Fruit fly (Drosophila melanogaster) whole organism, adult: ENCODE measurements around the gene CG17637.

Source experiments
- CG11617 ChIP-seq: fragments of 200-800 bp; sonication (Bioruptor generic); optimal IDR thresholded peaks from 2 replicates; lab custom pipeline; 2017; ENCODE audit warnings: mild to moderate bottlenecking, missing biosample characterization, missing genetic modification reagents, missing genetic modification characterization
- CG12768 ChIP-seq: fragments of 200-800 bp; sonication (Bioruptor generic); optimal IDR thresholded peaks from 2 replicates; lab custom pipeline; 2017; ENCODE audit warnings: missing biosample characterization, missing genetic modification characterization, mild to moderate bottlenecking, moderate library complexity, missing genetic modification reagents
- CG14711 ChIP-seq: fragments of 200-800 bp; sonication (Bioruptor generic); optimal IDR thresholded peaks from 2 replicates; lab custom pipeline; 2018; ENCODE audit warnings: missing biosample characterization, mild to moderate bottlenecking, missing genetic modification characterization, moderate library complexity
- CG1620 ChIP-seq: fragments of 200-800 bp; sonication (Bioruptor generic); optimal IDR thresholded peaks from 2 replicates; lab custom pipeline; 2016; ENCODE audit warnings: missing biosample characterization, missing genetic modification characterization
- CG33017 ChIP-seq: fragments of 200-800 bp; sonication (Bioruptor generic); optimal IDR thresholded peaks from 2 replicates; lab custom pipeline; 2018; ENCODE audit warnings: missing biosample characterization, mild to moderate bottlenecking, missing genetic modification characterization, moderate library complexity
- CG5204 ChIP-seq: fragments of 200-800 bp; sonication (Bioruptor generic); optimal IDR thresholded peaks from 2 replicates; lab custom pipeline; 2016; ENCODE audit warnings: missing biosample characterization, missing genetic modification characterization
- CG7045 ChIP-seq: fragments of 200-800 bp; sonication (Bioruptor generic); optimal IDR thresholded peaks from 2 replicates; lab custom pipeline; 2017; ENCODE audit warnings: missing biosample characterization, mild to moderate bottlenecking, missing genetic modification characterization
- CG7101 ChIP-seq: fragments of 200-800 bp; sonication (Bioruptor generic); optimal IDR thresholded peaks from 2 replicates; lab custom pipeline; 2018; ENCODE audit warnings: missing biosample characterization, mild to moderate bottlenecking, missing genetic modification characterization, moderate library complexity
- Clk ChIP-seq: fragments of 200-800 bp; sonication (Bioruptor generic); optimal IDR thresholded peaks from 2 replicates; lab custom pipeline; 2017; ENCODE audit warnings: missing biosample characterization, missing genetic modification characterization
- Crg-1 ChIP-seq: fragments of 200-800 bp; sonication (Bioruptor generic); optimal IDR thresholded peaks from 2 replicates; lab custom pipeline; 2016; ENCODE audit warnings: missing biosample characterization, missing genetic modification characterization
- Hr96 ChIP-seq: fragments of 200-800 bp; sonication (Bioruptor generic); optimal IDR thresholded peaks from 2 replicates; lab custom pipeline; 2016; ENCODE audit warnings: missing biosample characterization, missing genetic modification characterization
- Mnt ChIP-seq: fragments of 200-800 bp; sonication (Bioruptor generic); optimal IDR thresholded peaks from 2 replicates; lab custom pipeline; 2016; ENCODE audit warnings: missing biosample characterization, mild to moderate bottlenecking, missing genetic modification characterization
- bab1 ChIP-seq: fragments of 200-800 bp; sonication (Bioruptor generic); optimal IDR thresholded peaks from 3 replicates; lab custom pipeline; 2019; ENCODE audit warnings: missing biosample characterization, mild to moderate bottlenecking, missing genetic modification characterization, moderate library complexity
- cic ChIP-seq: fragments of 200-800 bp; sonication (Bioruptor generic); optimal IDR thresholded peaks from 2 replicates; lab custom pipeline; 2017; ENCODE audit warnings: missing biosample characterization, mild to moderate bottlenecking, missing genetic modification characterization, moderate library complexity
- cnc ChIP-seq, 2 experiments: fragments of >200 bp; optimal IDR thresholded peaks; 2 replicates each; lab custom pipeline; 2017
- kay ChIP-seq: fragments of 200-800 bp; sonication (Bioruptor generic); peaks from one replicate; lab custom pipeline; 2016; ENCODE audit warnings: missing biosample characterization, missing genetic modification characterization, borderline replicate concordance
- ovo ChIP-seq: fragments of 200-800 bp; sonication (Bioruptor generic); optimal IDR thresholded peaks from 2 replicates; lab custom pipeline; 2016; ENCODE audit warnings: missing biosample characterization, missing genetic modification characterization
- pad ChIP-seq: fragments of 200-800 bp; sonication (Bioruptor generic); optimal IDR thresholded peaks from 3 replicates; lab custom pipeline; 2017; ENCODE audit warnings: missing biosample characterization, missing genetic modification characterization, mild to moderate bottlenecking, moderate library complexity, missing genetic modification reagents
- tj ChIP-seq: fragments of 200-800 bp; sonication (Bioruptor generic); optimal IDR thresholded peaks from 3 replicates; lab custom pipeline; 2017; ENCODE audit warnings: missing biosample characterization, mild to moderate bottlenecking, missing genetic modification characterization, moderate library complexity
- toe ChIP-seq: fragments of 200-800 bp; sonication (Bioruptor generic); optimal IDR thresholded peaks from 2 replicates; lab custom pipeline; 2016; ENCODE audit warnings: missing biosample characterization, missing genetic modification characterization

The CG17637 gene

dm6 chr3L:20517179-20517834 lies 13.3 kb downstream of the CG17637 start:
- TF ChIP-seq cic (GFP tag; lab: Kevin White, UChicago): peak; percentile 51
- TF ChIP-seq pad: peak; percentile 2
- no peak for TF ChIP-seq Hr96 (GFP tag; lab: Kevin White, UChicago)
- no peak for TF ChIP-seq CG7101 (tag; lab: Kevin White, UChicago)
- TF ChIP-seq tj: peak; percentile 67
- no peak for TF ChIP-seq cnc (optimal IDR thresholded peaks at IDR 0.05; lab: Kevin White, UChicago)
- no peak for TF ChIP-seq CG12768 (GFP tag; lab: Kevin White, UChicago)
- no peak for TF ChIP-seq ovo (GFP tag; lab: Kevin White, UChicago)
- no peak for TF ChIP-seq CG7045 (GFP tag; lab: Kevin White, UChicago)
- TF ChIP-seq Mnt (GFP tag; lab: Kevin White, UChicago): peak; percentile 32
- TF ChIP-seq CG11617 (GFP tag; lab: Kevin White, UChicago): no peak
- no peak for TF ChIP-seq bab1 (GFP tag; lab: Kevin White, UChicago)
- no peak for TF ChIP-seq kay
- no peak for TF ChIP-seq CG5204 (GFP tag; lab: Kevin White, UChicago)
- no peak for TF ChIP-seq Crg-1 (GFP tag; lab: Kevin White, UChicago)
- TF ChIP-seq CG1620 (GFP tag; lab: Kevin White, UChicago): no peak
- TF ChIP-seq toe (GFP tag; lab: Kevin White, UChicago): no peak

dm6 chr3L:20517897-20518804 lies 14.2 kb downstream of the CG17637 start:
- peak; percentile 72 for TF ChIP-seq cic (GFP tag; lab: Kevin White, UChicago)
- TF ChIP-seq CG7045 (GFP tag; lab: Kevin White, UChicago): peak; percentile 14
- peak; percentile 22 for TF ChIP-seq CG14711 (tag; lab: Kevin White, UChicago)
- TF ChIP-seq toe (GFP tag; lab: Kevin White, UChicago): no peak
- no peak for TF ChIP-seq Hr96 (GFP tag; lab: Kevin White, UChicago)
- peak; percentile 46 for TF ChIP-seq CG12768 (GFP tag; lab: Kevin White, UChicago)
- no peak for TF ChIP-seq ovo (GFP tag; lab: Kevin White, UChicago)
- no peak for TF ChIP-seq bab1 (GFP tag; lab: Kevin White, UChicago)
- TF ChIP-seq CG1620 (GFP tag; lab: Kevin White, UChicago): no peak
- no peak for TF ChIP-seq pad
- no peak for TF ChIP-seq CG7101 (tag; lab: Kevin White, UChicago)
- no peak for TF ChIP-seq CG11617 (GFP tag; lab: Kevin White, UChicago)
- TF ChIP-seq Clk: peak; percentile 22
- TF ChIP-seq kay: peak; percentile 90
- TF ChIP-seq Mnt (GFP tag; lab: Kevin White, UChicago): peak; percentile 9
- no peak for TF ChIP-seq CG33017 (tag; lab: Kevin White, UChicago)
- TF ChIP-seq Crg-1 (GFP tag; lab: Kevin White, UChicago): peak; percentile 50
- TF ChIP-seq cnc (optimal IDR thresholded peaks at IDR 0.05; lab: Kevin White, UChicago): peak in 1 of 2 experiments; percentile 62
- TF ChIP-seq tj: peak; percentile 77
- TF ChIP-seq CG5204 (GFP tag; lab: Kevin White, UChicago): no peak

- no peak for TF ChIP-seq CG7045 (GFP tag; lab: Kevin White, UChicago)
- no peak for TF ChIP-seq Clk
- no peak for TF ChIP-seq Hr96 (GFP tag; lab: Kevin White, UChicago)
- TF ChIP-seq kay: peak; percentile 37
- TF ChIP-seq CG33017 (tag; lab: Kevin White, UChicago): peak; percentile 14
- TF ChIP-seq Mnt (GFP tag; lab: Kevin White, UChicago): peak; percentile 63
- TF ChIP-seq CG1620 (GFP tag; lab: Kevin White, UChicago): no peak
- no peak for TF ChIP-seq bab1 (GFP tag; lab: Kevin White, UChicago)
- TF ChIP-seq CG7101 (tag; lab: Kevin White, UChicago): no peak
- TF ChIP-seq toe (GFP tag; lab: Kevin White, UChicago): no peak
- TF ChIP-seq cic (GFP tag; lab: Kevin White, UChicago): peak; percentile 41
- peak; percentile 52 for TF ChIP-seq ovo (GFP tag; lab: Kevin White, UChicago)
- no peak for TF ChIP-seq cnc (optimal IDR thresholded peaks at IDR 0.05; lab: Kevin White, UChicago)
- no peak for TF ChIP-seq CG14711 (tag; lab: Kevin White, UChicago)
- no peak for TF ChIP-seq Crg-1 (GFP tag; lab: Kevin White, UChicago)
- TF ChIP-seq tj: peak; percentile 66
- no peak for TF ChIP-seq CG12768 (GFP tag; lab: Kevin White, UChicago)
- peak; percentile 26 for TF ChIP-seq CG11617 (GFP tag; lab: Kevin White, UChicago)
- peak; percentile 74 for TF ChIP-seq pad
- no peak for TF ChIP-seq CG5204 (GFP tag; lab: Kevin White, UChicago)
Observed at dm6 chr3L:20518805-20519503, 15.0 kb downstream of the CG17637 start, which contains the start of gene BNIP3. BNIP3 (minus strand) TSS chr3L:20519393.

dm6 chr3L:20520687-20521169 lies 16.7 kb downstream of the CG17637 start, which contains the start of the genes mTerf3 and CG5104:
mTerf3 (minus strand) TSS chr3L:20520772.
CG5104 (plus strand) TSS chr3L:20521009.
- TF ChIP-seq bab1 (GFP tag; lab: Kevin White, UChicago): peak; percentile 42
- TF ChIP-seq CG14711 (tag; lab: Kevin White, UChicago): peak; percentile 38
- peak; percentile 56 for TF ChIP-seq CG11617 (GFP tag; lab: Kevin White, UChicago)
- peak; percentile 47 for TF ChIP-seq Mnt (GFP tag; lab: Kevin White, UChicago)
- peak; percentile 78 for TF ChIP-seq kay
- TF ChIP-seq toe (GFP tag; lab: Kevin White, UChicago): no peak
